Fruit fly (Drosophila melanogaster): ENCODE results near the gene CG13991.

DNA sequence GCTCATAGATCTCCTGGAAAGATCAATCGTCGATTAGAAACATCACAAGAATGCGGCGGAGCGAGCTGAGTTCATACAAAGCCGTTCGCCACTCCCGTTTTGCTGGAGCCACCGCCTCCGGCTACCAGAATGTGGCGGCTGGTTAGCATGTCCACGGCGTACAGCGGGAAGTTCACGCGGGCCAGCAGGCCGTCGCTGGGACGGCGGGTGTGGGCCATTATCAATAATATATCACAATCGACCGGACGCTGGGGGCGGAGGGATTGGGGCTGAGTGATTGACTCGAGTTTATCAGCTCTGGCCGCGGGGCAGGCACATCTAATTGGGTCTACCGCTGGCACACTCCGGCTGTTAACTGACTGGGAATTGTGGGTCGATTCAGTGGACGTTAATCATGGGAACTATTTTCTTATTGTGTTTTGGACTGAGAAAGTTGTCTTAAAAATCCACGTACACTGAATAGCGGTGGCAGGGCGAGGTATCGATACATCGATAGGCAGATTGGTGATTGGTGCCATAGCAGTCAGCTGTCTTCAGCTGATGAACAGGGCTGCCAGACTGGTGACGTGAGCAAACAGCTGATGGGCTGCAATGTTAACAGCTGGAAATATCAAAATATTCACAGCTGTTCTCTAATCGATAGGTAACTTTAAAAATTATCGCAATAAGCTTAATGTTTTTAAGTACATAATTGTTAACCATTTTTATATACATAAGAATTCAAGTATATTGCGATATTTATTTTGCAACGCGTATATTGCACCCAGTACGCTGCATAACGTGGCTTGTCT, 40.5 kb upstream of the CG13991 start, which contains the start of gene CG9175:
- TF ChIP-seq CG8478 (optimal IDR thresholded peaks at IDR 0.05) (no peak), EcR (GFP tag; optimal IDR thresholded peaks at IDR 0.05) (no peak), pan (optimal IDR thresholded peaks at IDR 0.05) (no peak)
